Worm (Caenorhabditis elegans): ENCODE measurements around the gene acp-2.
A peak's percentile ranks its signal among the peaks of the same experiment; 100 is the strongest.

acp-2 gene

DNA sequence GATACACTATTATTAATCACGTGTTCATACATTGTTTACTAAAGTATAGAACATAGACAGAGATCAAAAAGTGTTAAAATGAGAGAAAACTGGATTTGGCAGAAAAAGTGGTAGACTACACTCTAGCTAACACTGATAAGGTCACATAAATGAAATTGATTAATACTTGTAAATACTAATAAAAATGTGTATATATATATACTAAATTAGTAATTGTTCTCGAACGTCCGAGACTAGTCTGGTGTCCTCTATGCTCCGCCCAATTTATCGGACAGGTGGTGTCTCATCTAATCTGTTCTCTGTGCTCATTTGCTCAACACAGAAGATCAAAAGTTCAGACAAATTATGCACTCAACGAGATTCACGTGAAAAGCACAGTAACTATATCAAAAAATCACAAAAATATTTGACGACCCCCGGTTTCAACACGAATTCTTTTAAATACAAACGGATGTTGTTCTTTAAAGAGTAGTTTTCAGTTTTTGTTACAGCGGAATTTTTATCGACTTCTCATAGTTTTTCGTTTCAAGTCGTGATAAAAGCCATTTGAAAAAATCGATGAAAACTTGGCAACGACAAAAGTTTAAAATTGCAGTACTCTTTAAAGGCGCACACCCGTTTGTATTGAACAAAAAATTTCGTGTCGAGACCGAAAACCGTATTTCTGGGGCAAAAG, 49.3 kb upstream of the acp-2 start (continued):
- TF ChIP-seq Y53F4B.3 (GFP tag; IDR thresholded peaks at IDR 0.05): no peak
- TF ChIP-seq F52B5.7 (tag; optimal IDR thresholded peaks at IDR 0.05): no peak
- no peak for TF ChIP-seq ztf-28 (GFP tag; IDR thresholded peaks at IDR 0.05)
- no peak for TF ChIP-seq madf-3 (GFP tag; IDR thresholded peaks at IDR 0.05)
- TF ChIP-seq sdz-38 (tag; optimal IDR thresholded peaks at IDR 0.05): no peak
- TF ChIP-seq sptf-2 (GFP tag; optimal IDR thresholded peaks at IDR 0.05): no peak
- no peak for TF ChIP-seq ccch-3 (GFP tag; optimal IDR thresholded peaks at IDR 0.05)
- TF ChIP-seq ceh-27 (GFP tag; optimal IDR thresholded peaks at IDR 0.05): no peak
- TF ChIP-seq dox-1 (GFP tag; IDR thresholded peaks at IDR 0.05): no peak
- peak; percentile 23 for TF ChIP-seq chd-7 (tag; optimal IDR thresholded peaks at IDR 0.05)
- TF ChIP-seq snpc-3.4 (tag; optimal IDR thresholded peaks at IDR 0.05): no peak
- no peak for TF ChIP-seq ceh-79 (tag; optimal IDR thresholded peaks at IDR 0.05)
- TF ChIP-seq rec-8 (tag; optimal IDR thresholded peaks at IDR 0.05): no peak
- TF ChIP-seq mes-4 (tag; optimal IDR thresholded peaks at IDR 0.05): no peak
- TF ChIP-seq ekl-4 (GFP tag; IDR thresholded peaks at IDR 0.05): no peak
- TF ChIP-seq Y56A3A.18 (GFP tag; IDR thresholded peaks at IDR 0.05): no peak
- TF ChIP-seq D2030.7 (GFP tag; IDR thresholded peaks at IDR 0.05): no peak
- TF ChIP-seq madf-8 (GFP tag; conservative IDR thresholded peaks at IDR 0.05): no peak
- no peak for TF ChIP-seq ceh-58 (GFP tag; IDR thresholded peaks at IDR 0.05)
- no peak for TF ChIP-seq tbx-9 (tag; optimal IDR thresholded peaks at IDR 0.05; ENCODE audit: borderline replicate concordance)
- TF ChIP-seq lag-1 (GFP tag; IDR thresholded peaks at IDR 0.05): no peak
- no peak for TF ChIP-seq lin-35 (GFP tag; optimal IDR thresholded peaks at IDR 0.05)
- no peak for TF ChIP-seq nfya-2 (GFP tag; IDR thresholded peaks at IDR 0.05)
- no peak for TF ChIP-seq hlh-26 (GFP tag; conservative IDR thresholded peaks at IDR 0.05)
- no peak for TF ChIP-seq Y95B8A.8 (GFP tag; IDR thresholded peaks at IDR 0.05)
- no peak for TF ChIP-seq F39B2.1 (GFP tag; IDR thresholded peaks at IDR 0.05)
- no peak for TF ChIP-seq B0019.2 (GFP tag; conservative IDR thresholded peaks at IDR 0.05)
- TF ChIP-seq snpc-1.1 (tag; optimal IDR thresholded peaks at IDR 0.05; ENCODE audit: insufficient read depth): no peak
- no peak for TF ChIP-seq T26A5.8 (tag; optimal IDR thresholded peaks at IDR 0.05)
- TF ChIP-seq repo-1 (tag; optimal IDR thresholded peaks at IDR 0.05): no peak
- TF ChIP-seq ztf-18 (tag; optimal IDR thresholded peaks at IDR 0.05): no peak
- TF ChIP-seq attf-3 (GFP tag; conservative IDR thresholded peaks at IDR 0.05): no peak
- no peak for TF ChIP-seq B0035.1 (tag; optimal IDR thresholded peaks at IDR 0.05)
- 0 out of 2 replicates have a peak, but pooled peaks have one; percentile 26 for TF ChIP-seq pbrm-1 (GFP tag; IDR thresholded peaks at IDR 0.05)
- TF ChIP-seq F37B4.10 (GFP tag; IDR thresholded peaks at IDR 0.05): no peak
- TF ChIP-seq ceh-91 (GFP tag; IDR thresholded peaks at IDR 0.05): no peak
- TF ChIP-seq B0261.1 (tag; optimal IDR thresholded peaks at IDR 0.05): no peak
- TF ChIP-seq cebp-2 (GFP tag; IDR thresholded peaks at IDR 0.05): no peak
- no peak for TF ChIP-seq zim-3 (tag; optimal IDR thresholded peaks at IDR 0.05)
- TF ChIP-seq ztf-26 (tag; optimal IDR thresholded peaks at IDR 0.05): no peak

DNA sequence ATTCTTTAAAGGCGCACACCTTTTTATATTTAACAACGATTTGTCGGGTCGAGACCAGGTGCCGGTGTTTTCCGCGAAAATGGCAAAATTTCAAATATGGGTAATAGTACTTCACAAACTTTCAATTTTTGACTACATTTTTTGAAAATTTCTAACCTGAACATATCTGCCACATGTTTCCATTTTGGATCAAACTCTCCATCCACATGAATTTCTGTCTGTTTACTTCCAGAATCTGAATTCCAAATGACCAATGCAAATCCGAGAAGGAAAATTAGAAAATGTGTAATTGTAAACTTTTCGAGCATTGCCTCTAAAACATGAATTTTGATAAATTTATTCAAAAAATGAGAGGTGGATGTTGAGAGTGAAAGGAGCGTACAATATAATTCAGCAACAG, 48.3 kb upstream of the acp-2 start, which contains the start of gene lact-4:
Gene lact-4, minus strand, starts transcription at position 313 of the 400 bp plus-strand sequence.
- TF ChIP-seq F33H1.4 (GFP tag; IDR thresholded peaks at IDR 0.05) (no peak), tbp1 (GFP tag; optimal IDR thresholded peaks at IDR 0.05) (no peak), hrde-1 (tag; optimal IDR thresholded peaks at IDR 0.05; ENCODE audit: borderline replicate concordance) (no peak), chd-7 (tag; optimal IDR thresholded peaks at IDR 0.05) (no peak), madf-6 (GFP tag; IDR thresholded peaks at IDR 0.05) (no peak; the same call in 1 of the 2 replicates), ztf-28 (GFP tag; IDR thresholded peaks at IDR 0.05) (no peak), atf-7 (tag; optimal IDR thresholded peaks at IDR 0.05) (no peak), B0261.1 (tag; optimal IDR thresholded peaks at IDR 0.05) (no peak), rcor-1 (GFP tag; IDR thresholded peaks at IDR 0.05) (no peak), B0019.2 (GFP tag; conservative IDR thresholded peaks at IDR 0.05) (no peak), F57C9.4 (tag; optimal IDR thresholded peaks at IDR 0.05) (no peak), ama-1 (optimal IDR thresholded peaks at IDR 0.05) (peak; percentile 51), ama-1 (GFP tag; optimal IDR thresholded peaks at IDR 0.05) (no peak), lin-54 (GFP tag; optimal IDR thresholded peaks at IDR 0.05) (no peak), snpc-1.1 (tag; optimal IDR thresholded peaks at IDR 0.05; ENCODE audit: insufficient read depth) (no peak)
